Worm (Caenorhabditis elegans) whole organism, L2 larva: ENCODE data around the gene taf-7.1.

Experiments
- C34F6.9 ChIP-seq: fragments of 150-350 bp; optimal IDR thresholded peaks from 2 replicates; lab custom pipeline; 2014; ENCODE audit warnings: missing biosample characterization, missing genetic modification characterization
- F13H6.1 ChIP-seq: sonication (generic microtip); optimal IDR thresholded peaks from 2 replicates; lab custom pipeline; 2016; ENCODE audit warnings: missing genetic modification characterization, missing compliant biosample characterization
- R02D3.7 ChIP-seq: fragments of 150-350 bp; optimal IDR thresholded peaks from 2 replicates; lab custom pipeline; 2014; ENCODE audit warnings: missing biosample characterization, missing genetic modification characterization
- Y55F3AM.14 ChIP-seq: fragments of 200-800 bp; sonication (Bioruptor generic); optimal IDR thresholded peaks from 2 replicates; lab custom pipeline; 2018; ENCODE audit warnings: mild to moderate bottlenecking, missing genetic modification characterization, missing compliant biosample characterization
- ZK546.5 ChIP-seq: sonication (generic microtip); optimal IDR thresholded peaks from 2 replicates; lab custom pipeline; 2017; ENCODE audit warnings: missing biosample characterization, missing genetic modification characterization
- alr-1 ChIP-seq: fragments of 150-350 bp; optimal IDR thresholded peaks from 2 replicates; lab custom pipeline; 2014; ENCODE audit warnings: missing biosample characterization, missing genetic modification characterization
- aly-2 ChIP-seq: fragments of 150-350 bp; optimal IDR thresholded peaks from 2 replicates; lab custom pipeline; 2014; ENCODE audit warnings: missing biosample characterization, missing genetic modification characterization
- ama-1 ChIP-seq: fragments of 150-350 bp; optimal IDR thresholded peaks from 2 replicates; lab custom pipeline; 2018; ENCODE audit warnings: inconsistent platforms
- blmp-1 ChIP-seq: sonication (generic microtip); optimal IDR thresholded peaks from 2 replicates; lab custom pipeline; 2017; ENCODE audit warnings: missing genetic modification characterization, mild to moderate bottlenecking, missing compliant biosample characterization, antibody characterized with exemption, moderate library complexity; ENCODE audit not compliant: insufficient read depth
- ceh-82 ChIP-seq: fragments of 150-350 bp; optimal IDR thresholded peaks from 2 replicates; lab custom pipeline; 2014; ENCODE audit warnings: missing biosample characterization, missing genetic modification characterization
- crh-2 ChIP-seq: sonication (generic microtip); optimal IDR thresholded peaks from 2 replicates; lab custom pipeline; 2017; ENCODE audit warnings: missing biosample characterization, missing genetic modification characterization
- dmd-4 ChIP-seq: sonication (generic microtip); optimal IDR thresholded peaks from 2 replicates; lab custom pipeline; 2017; ENCODE audit warnings: missing biosample characterization, missing genetic modification characterization
- egl-27 ChIP-seq: sonication (generic microtip); optimal IDR thresholded peaks from 3 replicates; lab custom pipeline; 2017; ENCODE audit warnings: missing biosample characterization, missing genetic modification reagents, missing genetic modification characterization
- elt-1 ChIP-seq: fragments of 150-350 bp; optimal IDR thresholded peaks from 2 replicates; lab custom pipeline; 2014; ENCODE audit warnings: missing biosample characterization, missing genetic modification characterization
- fos-1 ChIP-seq: fragments of 150-350 bp; optimal IDR thresholded peaks from 2 replicates; lab custom pipeline; 2014; ENCODE audit warnings: missing biosample characterization, missing genetic modification characterization
- gmeb-1 ChIP-seq: fragments of 150-350 bp; optimal IDR thresholded peaks from 2 replicates; lab custom pipeline; 2014; ENCODE audit warnings: missing biosample characterization, missing genetic modification characterization
- lin-11 ChIP-seq: fragments of 150-350 bp; sonication (generic microtip); optimal IDR thresholded peaks from 2 replicates; lab custom pipeline; 2014; ENCODE audit warnings: missing biosample characterization, missing genetic modification characterization, inconsistent platforms, mixed read lengths
- lin-13 ChIP-seq: fragments of 150-350 bp; optimal IDR thresholded peaks from 2 replicates; lab custom pipeline; 2014; ENCODE audit warnings: missing biosample characterization, missing genetic modification reagents, missing genetic modification characterization
- lin-39 ChIP-seq: fragments of 150-350 bp; optimal IDR thresholded peaks from 2 replicates; lab custom pipeline; 2014; ENCODE audit warnings: missing biosample characterization, missing genetic modification reagents, missing genetic modification characterization
- lsy-2 ChIP-seq, 2 experiments: fragments of 150-350 bp in 1 of 2; sonication (generic microtip) in 1 of 2; optimal IDR thresholded peaks; 2 replicates each; lab custom pipeline; 2014 to 2017; ENCODE audit warnings: missing biosample characterization in 2 of 2, missing genetic modification characterization in 2 of 2
- mab-5 ChIP-seq: fragments of 150-350 bp; optimal IDR thresholded peaks from 2 replicates; lab custom pipeline; 2014; ENCODE audit warnings: missing biosample characterization, missing genetic modification characterization
- mdl-1 ChIP-seq, 2 experiments: fragments of 150-350 bp in 1 of 2; sonication (generic microtip) in 1 of 2; optimal IDR thresholded peaks; 2 replicates each; lab custom pipeline; 2017; ENCODE audit warnings: missing biosample characterization in 2 of 2, missing genetic modification characterization in 2 of 2
- nhr-10 ChIP-seq: sonication (generic microtip); optimal IDR thresholded peaks from 2 replicates; lab custom pipeline; 2017; ENCODE audit warnings: missing biosample characterization, missing genetic modification characterization
- nhr-11 ChIP-seq: fragments of 150-350 bp; optimal IDR thresholded peaks from 2 replicates; lab custom pipeline; 2014; ENCODE audit warnings: missing biosample characterization, missing genetic modification characterization
- nhr-12 ChIP-seq: fragments of 150-350 bp; optimal IDR thresholded peaks from 2 replicates; lab custom pipeline; 2014; ENCODE audit warnings: missing biosample characterization, missing genetic modification characterization
- nhr-129 ChIP-seq: fragments of 150-350 bp; optimal IDR thresholded peaks from 2 replicates; lab custom pipeline; 2014; ENCODE audit warnings: missing biosample characterization, missing genetic modification characterization
- nhr-21 ChIP-seq: fragments of 150-350 bp; optimal IDR thresholded peaks from 2 replicates; lab custom pipeline; 2014; ENCODE audit warnings: missing biosample characterization, missing genetic modification characterization
- nhr-23 ChIP-seq: fragments of 150-350 bp; optimal IDR thresholded peaks from 2 replicates; lab custom pipeline; 2014; ENCODE audit warnings: missing biosample characterization, missing genetic modification reagents, missing genetic modification characterization
- nhr-25 ChIP-seq: fragments of 150-350 bp; sonication (generic microtip); optimal IDR thresholded peaks from 3 replicates; lab custom pipeline; 2014; ENCODE audit warnings: missing biosample characterization, missing genetic modification characterization
- nhr-6 ChIP-seq: fragments of 150-350 bp; optimal IDR thresholded peaks from 2 replicates; lab custom pipeline; 2014; ENCODE audit warnings: missing biosample characterization, missing genetic modification characterization
- nhr-77 ChIP-seq: fragments of 150-350 bp; optimal IDR thresholded peaks from 2 replicates; lab custom pipeline; 2014; ENCODE audit warnings: missing biosample characterization, missing genetic modification characterization
- peb-1 ChIP-seq: fragments of 150-350 bp; optimal IDR thresholded peaks from 2 replicates; lab custom pipeline; 2014; ENCODE audit warnings: missing biosample characterization, missing genetic modification characterization
- sem-4 ChIP-seq: fragments of 150-350 bp; optimal IDR thresholded peaks from 2 replicates; lab custom pipeline; 2014; ENCODE audit warnings: missing biosample characterization, missing genetic modification reagents, missing genetic modification characterization
- snpc-4 ChIP-seq: fragments of 150-350 bp; optimal IDR thresholded peaks from 2 replicates; lab custom pipeline; 2014; ENCODE audit warnings: missing biosample characterization, missing genetic modification characterization
- unc-39 ChIP-seq: fragments of 150-350 bp; optimal IDR thresholded peaks from 2 replicates; lab custom pipeline; 2014; ENCODE audit warnings: missing biosample characterization, missing genetic modification characterization
- unc-55 ChIP-seq: fragments of 150-350 bp; sonication (generic microtip); optimal IDR thresholded peaks from 3 replicates; lab custom pipeline; 2014; ENCODE audit warnings: missing biosample characterization, missing genetic modification reagents, missing genetic modification characterization
- unc-62 ChIP-seq: fragments of 150-350 bp; optimal IDR thresholded peaks from 2 replicates; lab custom pipeline; 2014; ENCODE audit warnings: missing biosample characterization, missing genetic modification reagents, missing genetic modification characterization
- ztf-11 ChIP-seq: sonication (generic microtip); optimal IDR thresholded peaks from 2 replicates; lab custom pipeline; 2017; ENCODE audit warnings: missing biosample characterization, missing genetic modification characterization
- ztf-4 ChIP-seq: fragments of 150-350 bp; optimal IDR thresholded peaks from 2 replicates; lab custom pipeline; 2014; ENCODE audit warnings: missing biosample characterization, missing genetic modification characterization

Gene taf-7.1

DNA sequence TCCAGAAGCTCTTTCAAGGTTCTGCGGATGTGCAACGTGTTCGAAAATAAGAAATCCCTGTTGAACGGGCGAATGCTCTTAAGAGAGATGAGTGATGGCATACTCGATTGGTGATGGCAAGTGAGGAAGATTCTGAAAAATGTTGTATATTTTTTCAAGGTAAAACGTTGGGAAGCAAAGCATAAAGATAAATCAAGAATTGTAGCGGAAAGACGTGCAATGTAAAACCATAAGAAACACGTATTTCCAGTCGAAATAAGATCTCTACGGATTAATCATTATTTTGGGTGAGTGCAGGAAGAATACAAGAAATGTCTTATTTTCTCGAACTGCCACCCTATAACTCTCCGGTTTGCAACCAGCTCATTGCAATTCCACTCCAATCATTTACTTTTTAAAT is 32.0 kb upstream of the taf-7.1 start, which contains the start of gene dot-1.2:
Gene dot-1.2, minus strand, starts transcription at position 101 of the 400 bp plus-strand sequence.
- TF ChIP-seq lin-11 (tag; lab: Kevin White, UChicago) = no peak
- no peak for TF ChIP-seq mab-5
- TF ChIP-seq nhr-25 (tag; lab: Kevin White, UChicago) = no peak
- TF ChIP-seq crh-2 (tag; lab: Kevin White, UChicago) = no peak
- no peak for TF ChIP-seq gmeb-1 (tag; lab: Kevin White, UChicago)
- TF ChIP-seq ceh-82 (tag; lab: Kevin White, UChicago) = no peak
- TF ChIP-seq dmd-4 (tag; lab: Kevin White, UChicago) = no peak
- no peak for TF ChIP-seq sem-4
- TF ChIP-seq lin-13 = no peak
- no peak for TF ChIP-seq nhr-10
- TF ChIP-seq unc-62 = no peak
- no peak for TF ChIP-seq lsy-2 (tag; optimal IDR thresholded peaks at IDR 0.05; lab: Kevin White, UChicago)
- TF ChIP-seq unc-55 = no peak
- no peak for TF ChIP-seq blmp-1
- TF ChIP-seq aly-2 (tag; lab: Kevin White, UChicago) = no peak
- TF ChIP-seq ztf-11 (tag; lab: Kevin White, UChicago) = no peak
- TF ChIP-seq Y55F3AM.14 (GFP tag; lab: Kevin White, UChicago) = no peak
- no peak for TF ChIP-seq F13H6.1
- TF ChIP-seq, all 48 proteins: peak for 0

DNA sequence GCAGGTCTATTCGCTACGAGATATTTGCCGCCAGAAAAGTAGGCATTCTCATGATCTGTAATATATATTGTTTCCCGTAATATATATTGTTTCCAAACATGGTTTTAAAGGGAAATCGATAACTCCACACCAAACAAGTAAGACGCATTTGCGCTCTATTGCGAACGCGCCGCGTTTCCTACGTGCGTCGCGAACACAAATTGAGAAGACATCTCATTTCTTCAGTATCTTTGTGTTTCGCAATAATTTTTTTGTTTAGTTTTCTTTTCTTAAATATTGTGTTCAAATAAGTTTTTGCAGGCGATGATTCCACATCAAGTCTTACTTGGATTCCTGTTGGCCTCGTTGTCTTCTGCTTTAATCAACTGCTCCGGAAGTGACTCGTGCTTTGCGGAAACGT is 27.8 kb upstream of the taf-7.1 start, which contains the start of gene F54F7.6:
Gene F54F7.6, plus strand, starts transcription at position 301 of the 400 bp plus-strand sequence.
- TF ChIP-seq C34F6.9 (tag; lab: Kevin White, UChicago) (no peak), ztf-4 (tag; lab: Kevin White, UChicago) (no peak), Y55F3AM.14 (GFP tag; lab: Kevin White, UChicago) (no peak), egl-27 (tag; lab: Kevin White, UChicago) (no peak), dmd-4 (tag; lab: Kevin White, UChicago) (no peak), ztf-11 (tag; lab: Kevin White, UChicago) (no peak), nhr-12 (tag; lab: Kevin White, UChicago) (no peak), gmeb-1 (tag; lab: Kevin White, UChicago) (no peak), unc-62 (no peak), ZK546.5 (tag; lab: Kevin White, UChicago) (no peak), aly-2 (tag; lab: Kevin White, UChicago) (no peak), nhr-23 (tag; lab: Kevin White, UChicago) (no peak), unc-55 (no peak)

DNA sequence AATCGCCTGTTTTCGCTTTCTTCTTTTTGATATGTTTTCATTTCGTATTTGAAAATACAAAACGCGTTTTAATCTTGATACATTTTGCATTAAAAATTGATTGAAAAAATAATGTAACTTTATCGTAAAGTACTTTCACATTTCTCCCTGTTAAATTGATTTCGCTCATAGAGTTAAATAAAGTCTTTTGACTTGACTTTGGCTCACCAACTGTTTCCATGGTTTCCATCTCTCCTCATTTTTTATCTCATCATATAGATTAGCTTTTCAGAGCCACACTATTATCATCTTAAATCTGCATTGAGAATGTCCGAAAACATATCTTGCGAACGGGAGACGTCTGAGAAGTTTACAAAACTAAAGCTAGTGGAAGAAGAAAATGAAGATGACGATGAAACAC is 26.0 kb upstream of the taf-7.1 start, which contains the start of gene F54F7.10:
Gene F54F7.10, plus strand, starts transcription at position 301 of the 400 bp plus-strand sequence.
- no peak for TF ChIP-seq nhr-23 (tag; lab: Kevin White, UChicago)
- TF ChIP-seq ceh-82 (tag; lab: Kevin White, UChicago) = no peak
- no peak for TF ChIP-seq Y55F3AM.14 (GFP tag; lab: Kevin White, UChicago)
- no peak for TF ChIP-seq alr-1 (tag; lab: Kevin White, UChicago)
- no peak for TF ChIP-seq crh-2 (tag; lab: Kevin White, UChicago)
- TF ChIP-seq R02D3.7 (tag; lab: Kevin White, UChicago) = no peak
- no peak for TF ChIP-seq snpc-4 (tag; lab: Kevin White, UChicago)
- TF ChIP-seq fos-1 (tag; lab: Kevin White, UChicago) = no peak
- no peak for TF ChIP-seq egl-27 (tag; lab: Kevin White, UChicago)
- TF ChIP-seq ZK546.5 (tag; lab: Kevin White, UChicago) = no peak

DNA sequence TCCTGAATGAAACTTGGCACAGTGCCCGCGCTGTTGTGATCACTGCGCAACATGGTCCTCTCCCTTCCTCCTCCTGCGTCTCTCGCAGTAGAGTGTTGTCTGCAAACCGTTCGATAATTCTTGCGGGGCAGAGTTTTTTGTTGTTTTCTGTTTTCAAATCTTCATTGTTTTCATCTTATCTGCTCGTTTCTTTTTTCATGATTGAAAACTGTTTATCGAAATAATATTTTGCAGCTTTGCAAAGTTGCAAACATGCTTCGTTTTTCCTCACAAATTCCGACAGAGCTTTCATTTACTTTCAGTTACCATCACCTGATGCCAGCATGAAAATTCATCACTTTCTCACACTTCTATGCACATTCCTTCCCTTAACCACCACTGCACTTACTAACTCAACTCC is 19.9 kb upstream of the taf-7.1 start, which contains the start of gene mes-1:
Gene mes-1, plus strand, starts transcription at position 301 of the 400 bp plus-strand sequence.
- TF ChIP-seq lin-39 (no peak), ceh-82 (tag; lab: Kevin White, UChicago) (no peak), elt-1 (tag; lab: Kevin White, UChicago) (no peak), C34F6.9 (tag; lab: Kevin White, UChicago) (no peak), mdl-1 (tag; optimal IDR thresholded peaks at IDR 0.05; lab: Kevin White, UChicago) (no peak), nhr-77 (tag; lab: Kevin White, UChicago) (no peak)

DNA sequence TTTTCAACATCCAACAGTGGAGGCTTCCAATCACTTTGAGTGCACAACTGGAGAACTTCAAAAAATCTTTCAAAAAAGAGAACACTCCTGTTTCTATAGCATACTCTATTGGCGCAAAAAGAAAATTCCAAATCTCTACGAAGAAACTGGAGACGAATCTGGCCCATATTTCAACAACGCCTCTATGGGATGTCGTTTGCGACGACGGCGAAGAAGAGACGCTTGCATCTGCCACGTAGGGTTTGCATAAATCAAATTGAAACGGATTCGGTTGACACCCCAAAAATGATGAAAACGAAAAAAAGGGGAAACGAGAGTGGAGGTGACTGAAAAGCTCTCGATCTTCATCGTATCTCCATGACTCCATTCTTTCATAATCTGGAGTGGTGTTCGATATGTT is 18.9 kb upstream of the taf-7.1 start:
- TF ChIP-seq ztf-4 (tag; lab: Kevin White, UChicago) = no peak
- TF ChIP-seq ama-1 = no peak
- no peak for TF ChIP-seq unc-39 (tag; lab: Kevin White, UChicago)
- no peak for TF ChIP-seq nhr-11 (tag; lab: Kevin White, UChicago)
- TF ChIP-seq nhr-21 (tag; lab: Kevin White, UChicago) = no peak
- no peak for TF ChIP-seq nhr-23 (tag; lab: Kevin White, UChicago)
- TF ChIP-seq unc-55 = no peak
- no peak for TF ChIP-seq unc-62
- no peak for TF ChIP-seq egl-27 (tag; lab: Kevin White, UChicago)
- no peak for TF ChIP-seq peb-1 (tag; lab: Kevin White, UChicago)
- TF ChIP-seq nhr-129 = no peak
- TF ChIP-seq sem-4 = no peak
- TF ChIP-seq gmeb-1 (tag; lab: Kevin White, UChicago) = no peak
- TF ChIP-seq nhr-6 (tag; lab: Kevin White, UChicago) = no peak
- no peak for TF ChIP-seq snpc-4 (tag; lab: Kevin White, UChicago)
- TF ChIP-seq Y55F3AM.14 (GFP tag; lab: Kevin White, UChicago) = no peak
- TF ChIP-seq ztf-11 (tag; lab: Kevin White, UChicago) = no peak
- no peak for TF ChIP-seq crh-2 (tag; lab: Kevin White, UChicago)
- TF ChIP-seq, all 48 proteins: peak for 0
